Worm (Caenorhabditis elegans) whole organism, dauer: Measurements from ENCODE around the gene slc-36.5.

Source experiments
- unc-62 ChIP-seq: sonication (generic microtip); optimal IDR thresholded peaks from 2 replicates; lab custom pipeline; 2017; ENCODE audit warnings: missing biosample characterization, missing genetic modification reagents, missing genetic modification characterization

The slc-36.5 gene

DNA sequence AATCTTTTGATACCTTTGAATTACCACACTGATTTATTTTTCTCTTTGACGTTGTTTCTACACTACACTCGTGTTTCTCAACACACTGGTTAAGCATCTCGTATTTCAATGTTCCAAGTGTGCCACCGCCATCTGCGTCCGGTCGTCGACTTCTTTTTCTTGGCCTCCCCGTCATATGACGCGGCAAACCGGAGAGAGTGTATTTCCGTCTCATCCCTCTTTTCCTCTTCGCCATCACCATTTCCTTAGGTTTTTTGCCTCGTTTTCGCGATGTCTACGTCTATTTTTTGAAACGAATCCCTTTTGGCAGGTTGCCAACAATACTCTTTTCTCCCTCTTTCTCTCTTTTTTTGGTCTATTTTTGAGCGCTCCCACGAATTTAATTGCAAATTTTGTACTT is 37.9 kb downstream of the slc-36.5 start:
- TF ChIP-seq unc-62 (GFP tag; lab: Kevin White, UChicago) = no peak

DNA sequence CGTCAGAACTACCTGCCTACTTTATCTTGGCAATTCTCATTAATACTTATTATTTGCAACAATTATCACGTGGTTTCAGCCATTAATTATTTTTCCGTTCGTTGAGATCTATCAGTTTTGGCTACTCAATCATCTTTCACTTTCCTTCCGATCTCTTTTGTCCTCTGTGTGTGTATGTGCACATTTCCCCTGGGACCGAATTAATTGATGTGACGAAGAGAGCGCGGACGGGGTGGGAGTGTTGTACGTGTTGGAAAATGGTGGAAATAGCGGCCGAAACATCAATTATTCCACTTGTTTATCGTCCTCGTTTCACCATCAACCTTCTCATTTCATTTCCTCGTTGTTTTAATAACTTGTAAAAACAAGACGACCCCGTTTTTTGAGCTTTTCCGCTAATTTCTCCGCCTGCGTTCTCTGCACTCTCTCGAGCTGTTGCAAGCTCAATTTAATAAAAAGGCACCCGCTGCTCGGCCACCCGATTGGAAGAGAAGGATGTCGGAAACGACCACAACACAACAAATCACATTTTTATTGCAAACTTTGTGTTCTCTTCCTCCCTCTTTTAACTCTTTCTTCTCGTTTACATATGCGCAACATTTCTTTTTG is 38.5 kb downstream of the slc-36.5 start:
- no peak for TF ChIP-seq unc-62 (GFP tag; lab: Kevin White, UChicago)

- no peak for TF ChIP-seq unc-62 (GFP tag; lab: Kevin White, UChicago)
These were observed 39.9 kb downstream of the slc-36.5 start for ce11 chrII:6836762-6837566.

DNA sequence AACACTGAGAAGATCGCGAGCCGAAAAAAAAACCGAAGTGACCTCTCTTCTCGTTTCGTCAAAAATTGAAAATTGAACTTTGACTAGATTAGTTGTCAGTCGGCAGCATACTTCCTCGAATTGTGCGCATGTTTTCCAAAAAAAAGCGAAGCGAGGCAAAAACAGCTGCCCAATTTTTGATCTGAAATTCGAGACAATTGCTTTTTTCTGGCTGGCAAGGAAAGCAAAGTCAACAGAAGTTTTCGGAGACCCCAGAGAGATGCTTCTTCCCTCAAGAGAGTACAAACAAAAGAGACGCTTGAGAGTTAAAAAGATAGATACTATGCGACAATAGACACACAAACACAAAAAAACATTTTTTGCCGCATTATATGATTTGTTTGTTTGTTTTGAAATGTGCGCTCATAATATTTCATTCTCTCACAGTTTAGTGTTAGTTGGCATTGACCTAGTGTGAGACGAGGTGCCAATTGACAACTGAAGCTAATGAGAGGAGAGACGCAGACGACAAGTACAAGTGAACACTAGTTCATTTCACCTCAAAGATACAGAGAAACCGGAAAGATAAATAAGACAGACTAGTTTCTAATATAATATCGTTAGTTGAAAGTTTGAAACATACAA is 40.8 kb downstream of the slc-36.5 start:
- no peak for TF ChIP-seq unc-62 (GFP tag; lab: Kevin White, UChicago)

DNA sequence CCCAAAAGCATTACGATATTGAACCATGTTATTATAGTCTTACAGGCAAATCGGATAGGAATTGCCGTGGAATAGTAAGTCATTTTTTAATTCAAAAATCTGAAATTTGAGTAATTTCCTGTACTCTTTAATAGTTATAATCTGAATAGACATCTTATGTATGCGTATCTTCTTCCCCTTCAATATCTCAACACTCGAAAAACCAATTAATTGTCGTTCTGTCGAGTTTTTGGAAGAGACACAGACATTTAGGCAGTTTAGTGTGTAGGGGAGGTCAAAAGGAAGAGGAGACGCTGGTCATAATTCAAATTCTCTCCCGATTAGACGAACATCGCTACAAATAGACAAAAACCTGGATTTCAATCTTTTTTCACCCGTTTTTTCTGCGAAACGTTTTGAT is 41.4 kb downstream of the slc-36.5 start:
- TF ChIP-seq unc-62 (GFP tag; lab: Kevin White, UChicago) = no peak

DNA sequence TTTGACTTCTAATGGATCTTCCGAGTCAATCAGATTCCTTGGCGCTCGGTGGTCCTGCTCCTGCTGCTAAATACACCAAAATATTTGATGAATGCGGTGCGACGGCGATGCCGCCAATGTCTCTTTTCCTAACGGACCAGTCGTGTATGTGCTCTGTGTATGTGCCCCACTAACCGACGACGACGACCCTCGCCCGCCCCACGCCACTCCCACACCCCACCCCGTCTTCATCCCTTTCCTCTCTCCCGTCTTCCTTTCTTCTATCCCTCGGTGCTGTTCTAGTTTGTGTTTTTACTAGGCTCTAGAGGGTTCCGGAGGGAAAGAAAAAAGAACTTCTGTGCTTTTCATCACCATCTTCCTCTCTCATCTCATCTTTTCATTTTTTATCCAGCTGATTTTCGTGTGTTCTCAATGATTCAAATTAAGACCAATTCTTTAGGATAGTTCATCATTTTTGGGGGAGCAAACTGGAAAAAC is 42.2 kb downstream of the slc-36.5 start, which contains the start of gene egl-27:
TSS of gene egl-27 (plus strand) at position 427 of the 477 bp plus-strand sequence.
- no peak for TF ChIP-seq unc-62 (GFP tag; lab: Kevin White, UChicago)

ce11 chrII:6833781-6834339 is 43.0 kb downstream of the slc-36.5 start:
- TF ChIP-seq unc-62 (GFP tag; lab: Kevin White, UChicago) = no peak

ce11 chrII:6832695-6833389 is 44.0 kb downstream of the slc-36.5 start:
- TF ChIP-seq unc-62 (GFP tag; lab: Kevin White, UChicago) = no peak

DNA sequence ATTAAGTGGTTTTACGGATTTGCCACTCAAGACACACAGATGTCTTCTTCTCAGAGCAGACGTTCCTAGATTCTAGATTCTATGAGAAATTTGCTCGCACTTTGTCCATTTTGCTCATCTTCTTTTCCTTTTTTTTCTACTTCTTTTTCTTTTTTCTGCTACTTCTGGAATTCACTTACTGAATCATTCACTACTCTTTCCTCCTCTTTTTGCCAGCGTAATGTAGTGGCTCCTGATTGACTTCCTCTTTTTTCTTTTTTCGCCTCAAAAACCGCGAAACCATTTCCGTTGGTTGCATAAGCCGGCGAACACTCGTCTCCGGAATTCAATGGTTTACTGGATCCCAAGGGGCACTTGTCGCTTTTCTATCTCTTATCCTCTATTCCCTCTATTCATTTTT is 44.6 kb downstream of the slc-36.5 start:
- no peak for TF ChIP-seq unc-62 (GFP tag; lab: Kevin White, UChicago)

DNA sequence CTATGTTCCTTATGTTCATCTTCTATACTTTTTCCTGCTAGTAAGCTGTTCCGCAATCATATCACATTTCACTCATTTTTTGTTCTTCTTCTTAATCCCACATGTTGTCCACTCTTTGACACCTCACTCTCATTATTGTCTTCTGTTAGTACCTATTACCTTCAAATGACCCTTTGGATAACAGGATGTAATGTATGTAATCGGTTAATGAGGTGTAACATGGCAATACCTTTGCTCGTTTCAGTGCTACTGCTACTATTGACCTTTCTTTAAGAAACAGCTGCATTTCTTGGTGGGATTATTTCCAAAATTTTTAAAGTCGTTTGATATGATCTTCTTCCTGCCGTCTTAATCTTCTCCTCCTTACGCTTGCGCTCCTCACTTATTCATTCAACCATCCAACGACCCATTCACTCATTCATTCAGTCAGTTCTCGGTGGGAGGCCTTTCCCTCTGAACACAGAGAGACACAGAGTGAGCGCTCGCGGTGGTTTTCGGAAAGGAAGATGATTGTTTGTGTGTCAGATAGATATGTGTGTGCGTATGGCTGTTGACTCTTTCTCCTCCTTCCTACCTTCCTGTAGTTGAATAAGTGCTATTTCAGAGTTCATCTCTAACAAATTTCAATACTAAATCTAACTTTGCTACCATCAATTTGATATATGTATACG is 45.2 kb downstream of the slc-36.5 start:
- TF ChIP-seq unc-62 (GFP tag; lab: Kevin White, UChicago) = no peak

DNA sequence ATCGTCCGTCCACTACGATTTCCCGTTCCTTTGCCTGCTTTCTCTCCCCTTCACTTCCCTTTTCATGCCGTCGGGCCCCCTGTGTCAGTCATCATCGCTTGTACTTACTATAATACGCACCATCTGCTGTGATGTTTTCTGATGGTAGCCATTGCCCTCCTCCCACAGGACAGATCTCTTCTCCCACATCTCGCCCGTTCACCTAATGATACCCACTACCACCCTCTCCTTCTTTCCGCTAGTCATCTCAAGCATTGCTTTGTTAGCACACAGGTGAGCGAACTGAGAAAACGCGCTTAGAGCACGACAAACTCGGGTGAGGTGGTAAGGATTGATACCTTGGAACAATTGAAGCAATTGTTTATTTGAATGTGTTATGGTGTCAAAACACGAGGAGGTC is 45.9 kb downstream of the slc-36.5 start:
- no peak for TF ChIP-seq unc-62 (GFP tag; lab: Kevin White, UChicago)

DNA sequence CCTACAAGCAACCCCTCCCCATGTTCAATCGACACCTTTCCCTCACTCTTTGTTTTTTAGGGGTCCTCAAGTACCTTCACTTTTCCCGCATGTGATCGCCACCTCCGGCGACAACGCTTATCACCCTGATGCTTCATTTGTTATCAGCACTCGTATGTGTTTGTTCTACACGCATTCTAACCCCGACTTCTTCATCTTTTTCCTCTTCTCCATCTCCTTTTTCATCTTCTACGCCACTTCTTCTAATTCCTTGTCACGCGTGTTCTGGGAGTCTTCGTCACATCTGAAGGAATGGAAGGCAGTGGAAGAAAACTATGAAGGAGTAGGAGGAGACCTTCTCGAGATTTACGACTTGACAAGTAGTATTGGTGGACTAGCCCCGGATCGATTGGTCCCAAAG is 46.8 kb downstream of the slc-36.5 start:
- TF ChIP-seq unc-62 (GFP tag; lab: Kevin White, UChicago) = no peak

- TF ChIP-seq unc-62 (GFP tag; lab: Kevin White, UChicago) = no peak
These were observed 47.7 kb downstream of the slc-36.5 start for ce11 chrII:6829108-6829507.

DNA sequence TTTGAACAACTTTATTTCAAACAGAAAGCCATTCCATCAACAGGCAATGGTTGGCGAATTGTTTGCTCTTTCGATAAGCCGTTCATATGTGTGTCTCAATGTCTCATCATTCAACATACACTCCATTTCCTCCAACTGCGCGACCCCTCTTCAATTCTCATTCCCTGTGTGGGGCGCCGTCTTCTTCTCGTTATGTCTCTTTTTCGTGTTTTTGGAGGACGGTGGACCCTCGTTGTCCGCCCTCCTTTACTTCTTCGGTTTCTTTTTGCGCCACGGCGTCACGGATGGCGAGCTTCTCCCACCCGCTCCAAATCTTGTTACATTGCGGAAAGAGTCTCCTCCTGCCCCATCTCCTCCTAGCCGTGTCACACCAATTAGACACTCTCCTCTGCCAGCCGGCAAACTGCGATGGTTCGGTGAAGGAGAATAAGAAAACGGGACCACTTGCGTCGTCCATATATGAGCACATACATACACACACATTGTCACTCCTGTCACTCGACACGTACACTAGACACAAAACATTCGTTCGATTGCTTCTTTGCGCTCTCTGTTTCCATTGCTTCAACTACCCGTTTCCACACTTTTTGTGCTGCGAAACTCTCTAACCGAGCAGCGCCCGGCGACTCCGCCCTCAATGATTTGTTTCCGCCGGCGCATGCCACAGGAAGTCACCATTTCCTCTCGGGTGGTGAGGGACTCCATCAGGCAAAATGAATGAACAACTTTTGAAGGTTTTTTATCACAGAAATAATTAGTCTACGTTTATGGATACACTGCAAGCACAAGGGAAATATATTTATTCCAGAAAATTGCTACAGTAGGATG is 48.6 kb downstream of the slc-36.5 start:
- no peak for TF ChIP-seq unc-62 (GFP tag; lab: Kevin White, UChicago)
